Worm (Caenorhabditis elegans): ENCODE results near the gene C35A5.4.

The C35A5.4 gene

ce11 chrV:10462066-10462465, 34.8 kb upstream of the C35A5.4 start, which contains the start of gene chw-1:
Gene chw-1, plus strand, starts transcription at chrV:10462282.
- no peak for TF ChIP-seq lin-14 (GFP tag; optimal IDR thresholded peaks at IDR 0.05)
- no peak for TF ChIP-seq unc-86 (tag; optimal IDR thresholded peaks at IDR 0.05)
- peak; percentile 32 for TF ChIP-seq nhr-85 (tag)
- no peak for TF ChIP-seq skn-1 (tag; optimal IDR thresholded peaks at IDR 0.05)
- no peak for TF ChIP-seq C16A3.4 (tag; optimal IDR thresholded peaks at IDR 0.05)

ce11 chrV:10463276-10463675, 33.6 kb upstream of the C35A5.4 start, which contains the start of gene F22E12.3:
Gene F22E12.3, minus strand, starts transcription at chrV:10463376.
- TF ChIP-seq sup-37 (GFP tag; optimal IDR thresholded peaks at IDR 0.05), result no peak

DNA sequence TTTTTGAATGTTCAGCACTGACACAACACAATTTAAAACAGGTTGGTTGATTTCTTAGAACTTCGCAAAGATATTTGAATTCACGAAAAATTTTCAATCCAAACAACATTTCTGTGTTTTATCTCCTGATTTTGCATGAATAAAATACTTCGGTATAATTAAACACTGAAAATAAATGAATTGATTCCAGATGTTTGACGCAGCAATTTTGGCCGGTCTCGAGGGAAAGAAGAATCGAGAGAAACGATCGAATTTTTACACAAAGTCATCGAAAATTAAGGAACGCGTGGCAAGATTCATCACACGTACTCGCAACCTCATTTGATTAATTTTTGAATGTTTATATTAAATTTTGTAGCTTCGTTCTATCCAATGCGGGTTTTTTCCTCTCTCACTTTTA, 32.7 kb upstream of the C35A5.4 start:
- no peak for TF ChIP-seq ceh-90 (tag; optimal IDR thresholded peaks at IDR 0.05)
- TF ChIP-seq xbp-1 (tag; optimal IDR thresholded peaks at IDR 0.05), result no peak
- no peak for TF ChIP-seq alr-1 (tag; optimal IDR thresholded peaks at IDR 0.05; ENCODE audit: borderline replicate concordance)
- peak; percentile 61 for TF ChIP-seq nhr-85 (tag)
- peak; percentile 96 for TF ChIP-seq dsc-1 (tag; optimal IDR thresholded peaks at IDR 0.05)
- TF ChIP-seq hlh-4 (tag; optimal IDR thresholded peaks at IDR 0.05), result no peak
- TF ChIP-seq hlh-17 (GFP tag; optimal IDR thresholded peaks at IDR 0.05; ENCODE audit: borderline replicate concordance), result no peak
- TF ChIP-seq sup-37 (GFP tag; optimal IDR thresholded peaks at IDR 0.05), result no peak
- no peak for TF ChIP-seq unc-86 (tag; optimal IDR thresholded peaks at IDR 0.05)
- no peak for TF ChIP-seq swsn-7 (tag; optimal IDR thresholded peaks at IDR 0.05)
- TF ChIP-seq sptf-1 (tag; optimal IDR thresholded peaks at IDR 0.05), result no peak
- TF ChIP-seq ceh-8 (GFP tag; optimal IDR thresholded peaks at IDR 0.05), result no peak
- TF ChIP-seq zip-4 (GFP tag; optimal IDR thresholded peaks at IDR 0.05), result no peak
- TF ChIP-seq mab-9 (GFP tag; IDR thresholded peaks at IDR 0.05), result no peak
- no peak for TF ChIP-seq mep-1 (tag; optimal IDR thresholded peaks at IDR 0.05)
- no peak for TF ChIP-seq egl-27 (tag; optimal IDR thresholded peaks at IDR 0.05)
- TF ChIP-seq ceh-88 (GFP tag; IDR thresholded peaks at IDR 0.05), result no peak
- no peak for TF ChIP-seq aha-1 (tag; optimal IDR thresholded peaks at IDR 0.05)
- no peak for TF ChIP-seq nhr-19 (GFP tag; conservative IDR thresholded peaks at IDR 0.05)
- no peak for TF ChIP-seq isw-1 (GFP tag; IDR thresholded peaks at IDR 0.05)
- TF ChIP-seq nhr-11 (tag; optimal IDR thresholded peaks at IDR 0.05), result no peak
- TF ChIP-seq fkh-4 (tag; optimal IDR thresholded peaks at IDR 0.05; ENCODE audit: borderline replicate concordance), result peak; percentile 87
- TF ChIP-seq fos-1 (tag; optimal IDR thresholded peaks at IDR 0.05), result no peak
- no peak for TF ChIP-seq nhr-12 (tag; optimal IDR thresholded peaks at IDR 0.05)
- no peak for TF ChIP-seq fkh-8 (tag; optimal IDR thresholded peaks at IDR 0.05)
- no peak for TF ChIP-seq jun-1 (tag; optimal IDR thresholded peaks at IDR 0.05)

- TF ChIP-seq nhr-77 (tag; optimal IDR thresholded peaks at IDR 0.05) (no peak), lsy-2 (tag; optimal IDR thresholded peaks at IDR 0.05) (peak in 1 of 2 experiments; percentile 12), fkh-8 (tag; optimal IDR thresholded peaks at IDR 0.05) (peak; percentile 33), lin-14 (GFP tag; optimal IDR thresholded peaks at IDR 0.05) (peak; percentile 41)
These were observed 32.1 kb upstream of the C35A5.4 start for ce11 chrV:10464746-10465145.

- TF ChIP-seq pag-3 (tag; optimal IDR thresholded peaks at IDR 0.05; ENCODE audit: borderline replicate concordance, insufficient read depth) (no peak), tlp-1 (tag; optimal IDR thresholded peaks at IDR 0.05) (no peak), fkh-8 (tag; optimal IDR thresholded peaks at IDR 0.05) (peak; percentile 80), vab-15 (tag; optimal IDR thresholded peaks at IDR 0.05) (no peak), mef-2 (tag; optimal IDR thresholded peaks at IDR 0.05) (no peak), unc-86 (tag; optimal IDR thresholded peaks at IDR 0.05) (no peak), lsy-2 (tag; optimal IDR thresholded peaks at IDR 0.05) (peak in 1 of 2 experiments; percentile 38), lir-3 (tag; optimal IDR thresholded peaks at IDR 0.05; ENCODE audit: poor library complexity) (peak; percentile 42), ceh-88 (GFP tag; IDR thresholded peaks at IDR 0.05) (0 out of 2 replicates have a peak, but pooled peaks have one; percentile 33), efl-1 (optimal IDR thresholded peaks at IDR 0.05) (no peak), efl-1 (GFP tag; optimal IDR thresholded peaks at IDR 0.05 in 1 of 2) (peak in 1 of 2 experiments; percentile 7), hlh-4 (tag; optimal IDR thresholded peaks at IDR 0.05) (peak; percentile 98), lin-15B (tag; optimal IDR thresholded peaks at IDR 0.05) (no peak), nhr-71 (tag; optimal IDR thresholded peaks at IDR 0.05) (peak; percentile 84), ceh-8 (GFP tag; optimal IDR thresholded peaks at IDR 0.05) (peak; percentile 90), F16B12.6 (tag; optimal IDR thresholded peaks at IDR 0.05) (no peak), lin-14 (GFP tag; optimal IDR thresholded peaks at IDR 0.05) (peak; percentile 71), dsc-1 (tag; optimal IDR thresholded peaks at IDR 0.05) (peak; percentile 85), ceh-63 (GFP tag; optimal IDR thresholded peaks at IDR 0.05) (no peak), unc-98 (GFP tag; IDR thresholded peaks at IDR 0.05) (no peak), pax-3 (tag; optimal IDR thresholded peaks at IDR 0.05) (peak; percentile 2), aly-2 (tag; optimal IDR thresholded peaks at IDR 0.05) (no peak)
These were observed 31.4 kb upstream of the C35A5.4 start for ce11 chrV:10465478-10465877.

Data from whole organism, L1 larva.